Worm (Caenorhabditis elegans) whole organism, L4 larva: ENCODE results near the gene elt-6.

Source experiments
- F49E8.2 ChIP-seq: sonication (generic microtip); optimal IDR thresholded peaks from 2 replicates; lab custom pipeline; 2016; ENCODE audit warnings: missing compliant biosample characterization, mild to moderate bottlenecking, missing genetic modification characterization, borderline replicate concordance
- aha-1 ChIP-seq: fragments of 150-350 bp; peaks from one replicate; lab custom pipeline; 2014; ENCODE audit warnings: missing biosample characterization, missing genetic modification characterization
- ama-1 ChIP-seq: fragments of 150-350 bp; optimal IDR thresholded peaks from 2 replicates; lab custom pipeline; 2014; ENCODE audit warnings: inconsistent platforms, mixed read lengths
- ces-1 ChIP-seq: fragments of 150-350 bp; sonication (generic microtip); optimal IDR thresholded peaks from 4 replicates; lab custom pipeline; 2014; ENCODE audit warnings: missing biosample characterization, missing genetic modification reagents, missing genetic modification characterization
- lsy-2 ChIP-seq, 2 experiments: fragments of 150-350 bp in 1 of 2; sonication (generic microtip) in 1 of 2; optimal IDR thresholded peaks; 2 replicates each; lab custom pipeline; 2014 to 2017; ENCODE audit warnings: missing biosample characterization in 2 of 2, missing genetic modification characterization in 2 of 2
- nhr-25 ChIP-seq: sonication (generic microtip); optimal IDR thresholded peaks from 2 replicates; lab custom pipeline; 2017; ENCODE audit warnings: missing genetic modification characterization, mild to moderate bottlenecking, missing compliant biosample characterization, antibody characterized with exemption, moderate library complexity, borderline replicate concordance; ENCODE audit not compliant: insufficient read depth

- TF ChIP-seq ces-1 (GFP tag; lab: Kevin White, UChicago): no peak
- TF ChIP-seq aha-1 (tag; lab: Kevin White, UChicago): peak; percentile 81
- no peak for TF ChIP-seq ama-1 (lab: Kevin White, UChicago)
- peak in 1 of 2 experiments; percentile 1 for TF ChIP-seq lsy-2 (tag; optimal IDR thresholded peaks at IDR 0.05; lab: Kevin White, UChicago)
- TF ChIP-seq nhr-25 (tag; lab: Kevin White, UChicago): no peak
- no peak for TF ChIP-seq F49E8.2 (tag; lab: Kevin White, UChicago)
Observed at ce11 chrIV:1906697-1907096, 11.1 kb upstream of the elt-6 start.
